Fruit fly (Drosophila melanogaster) whole organism, prepupa: Measurements from ENCODE around the gene Eip78C.

Source experiments
- Blimp-1 ChIP-seq: fragments of 200-800 bp; sonication (Bioruptor generic); optimal IDR thresholded peaks from 3 replicates; lab custom pipeline; 2017; ENCODE audit warnings: missing biosample characterization, missing genetic modification characterization, mild to moderate bottlenecking, moderate library complexity, missing genetic modification reagents
- CG10669 ChIP-seq: fragments of 200-800 bp; sonication (Bioruptor generic); optimal IDR thresholded peaks from 3 replicates; lab custom pipeline; 2018; ENCODE audit warnings: missing biosample characterization, mild to moderate bottlenecking, missing genetic modification characterization, moderate library complexity
- CG11294 ChIP-seq: fragments of 200-800 bp; sonication (Bioruptor generic); IDR thresholded peaks from 2 replicates; pipeline ENCODE4 v1.3.6; 2022; ENCODE audit warnings: missing biosample characterization, missing genetic modification characterization
- CG11902 ChIP-seq: fragments of 200-800 bp; sonication (Bioruptor generic); optimal IDR thresholded peaks from 3 replicates; lab custom pipeline; 2016; ENCODE audit warnings: missing biosample characterization, missing genetic modification characterization
- CG1621 ChIP-seq: fragments of 200-800 bp; sonication (Bioruptor generic); optimal IDR thresholded peaks from 3 replicates; lab custom pipeline; 2018; ENCODE audit warnings: missing biosample characterization, mild to moderate bottlenecking, missing genetic modification characterization
- CG16779 ChIP-seq: fragments of 200-800 bp; sonication (Bioruptor generic); optimal IDR thresholded peaks from 3 replicates; lab custom pipeline; 2017; ENCODE audit warnings: missing biosample characterization, mild to moderate bottlenecking, missing genetic modification characterization
- CG32006 ChIP-seq: fragments of 200-800 bp; sonication (Bioruptor generic); optimal IDR thresholded peaks from 3 replicates; lab custom pipeline; 2017; ENCODE audit warnings: missing biosample characterization, mild to moderate bottlenecking, missing genetic modification characterization
- CG34406 ChIP-seq: fragments of 200-800 bp; sonication (Bioruptor generic); optimal IDR thresholded peaks from 3 replicates; lab custom pipeline; 2016; ENCODE audit warnings: missing biosample characterization, missing genetic modification characterization
- CG3919 ChIP-seq: fragments of 200-800 bp; sonication (Bioruptor generic); optimal IDR thresholded peaks from 3 replicates; lab custom pipeline; 2016; ENCODE audit warnings: missing biosample characterization, missing genetic modification characterization
- CG6276 ChIP-seq: fragments of 200-800 bp; sonication (Bioruptor generic); optimal IDR thresholded peaks from 2 replicates; lab custom pipeline; 2017; ENCODE audit warnings: missing biosample characterization, mild to moderate bottlenecking, missing genetic modification characterization
- CG6808 ChIP-seq: fragments of 200-800 bp; sonication (Bioruptor generic); optimal IDR thresholded peaks from 3 replicates; lab custom pipeline; 2017; ENCODE audit warnings: missing biosample characterization, missing genetic modification characterization, mild to moderate bottlenecking, moderate library complexity, missing genetic modification reagents
- CG8119 ChIP-seq: fragments of 200-800 bp; sonication (Bioruptor generic); IDR thresholded peaks from 3 replicates; pipeline ENCODE4 v1.3.6; 2022; ENCODE audit warnings: missing biosample characterization, missing genetic modification characterization
- CG8319 ChIP-seq: fragments of 200-800 bp; sonication (Bioruptor generic); optimal IDR thresholded peaks from 3 replicates; lab custom pipeline; 2016; ENCODE audit warnings: missing biosample characterization, missing genetic modification characterization
- CG8632 ChIP-seq: fragments of 200-800 bp; sonication (Bioruptor generic); optimal IDR thresholded peaks from 3 replicates; lab custom pipeline; 2016; ENCODE audit warnings: missing biosample characterization, missing genetic modification characterization
- CG9139 ChIP-seq: fragments of 200-800 bp; sonication (Bioruptor generic); optimal IDR thresholded peaks from 3 replicates; lab custom pipeline; 2017; ENCODE audit warnings: missing biosample characterization, mild to moderate bottlenecking, missing genetic modification characterization
- Eip75B ChIP-seq: fragments of 200-800 bp; sonication (Bioruptor generic); optimal IDR thresholded peaks from 3 replicates; lab custom pipeline; 2016; ENCODE audit warnings: missing biosample characterization, missing genetic modification characterization
- Eip78C ChIP-seq: fragments of 200-800 bp; sonication (Bioruptor generic); peaks from one replicate; lab custom pipeline; 2016; ENCODE audit warnings: missing biosample characterization, missing genetic modification characterization
- Eip93F ChIP-seq: fragments of 200-800 bp; sonication (Bioruptor generic); optimal IDR thresholded peaks from 2 replicates; lab custom pipeline; 2016; ENCODE audit warnings: missing biosample characterization, mild to moderate bottlenecking, missing genetic modification characterization
- Ets21C ChIP-seq: fragments of 200-800 bp; sonication (Bioruptor generic); optimal IDR thresholded peaks from 3 replicates; lab custom pipeline; 2016; ENCODE audit warnings: missing biosample characterization, missing genetic modification characterization
- Ets96B ChIP-seq: fragments of 200-800 bp; optimal IDR thresholded peaks from 2 replicates; lab custom pipeline; 2019; ENCODE audit warnings: missing biosample characterization, mild to moderate bottlenecking, missing genetic modification characterization, moderate library complexity
- Hr4 ChIP-seq: fragments of 200-800 bp; sonication (Bioruptor generic); optimal IDR thresholded peaks from 3 replicates; lab custom pipeline; 2016; ENCODE audit warnings: missing biosample characterization, missing genetic modification characterization
- OdsH ChIP-seq: fragments of 200-800 bp; sonication (Bioruptor generic); optimal IDR thresholded peaks from 3 replicates; lab custom pipeline; 2016; ENCODE audit warnings: missing biosample characterization, missing genetic modification characterization
- Smox ChIP-seq: fragments of 200-800 bp; sonication (Bioruptor generic); optimal IDR thresholded peaks from 3 replicates; lab custom pipeline; 2016; ENCODE audit warnings: missing biosample characterization, missing genetic modification characterization
- Sox102F ChIP-seq: fragments of 200-800 bp; sonication (Bioruptor generic); optimal IDR thresholded peaks from 2 replicates; lab custom pipeline; 2016; ENCODE audit warnings: missing biosample characterization, mild to moderate bottlenecking, missing genetic modification characterization
- Sox14 ChIP-seq: fragments of 200-800 bp; sonication (Bioruptor generic); optimal IDR thresholded peaks from 3 replicates; lab custom pipeline; 2016; ENCODE audit warnings: missing biosample characterization, missing genetic modification characterization
- achi ChIP-seq: fragments of 200-800 bp; sonication (Bioruptor generic); optimal IDR thresholded peaks from 3 replicates; lab custom pipeline; 2016; ENCODE audit warnings: missing biosample characterization, missing genetic modification characterization
- acj6 ChIP-seq: fragments of 200-800 bp; sonication (Bioruptor generic); optimal IDR thresholded peaks from 3 replicates; lab custom pipeline; 2016; ENCODE audit warnings: missing biosample characterization, missing genetic modification characterization
- cyc ChIP-seq: fragments of 200-800 bp; sonication (Bioruptor generic); optimal IDR thresholded peaks from 3 replicates; lab custom pipeline; 2016; ENCODE audit warnings: missing biosample characterization, missing genetic modification characterization
- dsx ChIP-seq: fragments of 200-800 bp; optimal IDR thresholded peaks from 3 replicates; lab custom pipeline; 2019; ENCODE audit warnings: missing biosample characterization, mild to moderate bottlenecking, missing genetic modification characterization, moderate library complexity; ENCODE audit not compliant: poor library complexity, severe bottlenecking
- eg ChIP-seq: fragments of 200-800 bp; sonication (Bioruptor generic); IDR thresholded peaks from 3 replicates; pipeline ENCODE4 v1.3.6; 2022; ENCODE audit warnings: missing biosample characterization, missing genetic modification characterization
- esn ChIP-seq: fragments of 200-800 bp; sonication (Bioruptor generic); optimal IDR thresholded peaks from 2 replicates; lab custom pipeline; 2016; ENCODE audit warnings: missing biosample characterization, mild to moderate bottlenecking, missing genetic modification characterization, moderate library complexity
- fd59A ChIP-seq: fragments of 200-800 bp; sonication (Bioruptor generic); optimal IDR thresholded peaks from 2 replicates; lab custom pipeline; 2017; ENCODE audit warnings: missing biosample characterization, mild to moderate bottlenecking, missing genetic modification characterization, missing genetic modification reagents
- fd85E ChIP-seq: fragments of 200-800 bp; sonication (Bioruptor generic); optimal IDR thresholded peaks from 3 replicates; lab custom pipeline; 2016; ENCODE audit warnings: missing biosample characterization, missing genetic modification characterization
- fkh ChIP-seq: fragments of 200-800 bp; sonication (Bioruptor generic); optimal IDR thresholded peaks from 3 replicates; lab custom pipeline; 2017; ENCODE audit warnings: missing biosample characterization, mild to moderate bottlenecking, missing genetic modification characterization, moderate library complexity
- lz ChIP-seq: fragments of 200-800 bp; sonication (Bioruptor generic); optimal IDR thresholded peaks from 3 replicates; lab custom pipeline; 2016; ENCODE audit warnings: missing biosample characterization, missing genetic modification characterization
- net ChIP-seq: fragments of 200-800 bp; sonication (Bioruptor generic); optimal IDR thresholded peaks from 3 replicates; lab custom pipeline; 2016; ENCODE audit warnings: missing biosample characterization, missing genetic modification characterization
- pdm3 ChIP-seq: fragments of 200-800 bp; sonication (Bioruptor generic); optimal IDR thresholded peaks from 3 replicates; lab custom pipeline; 2016; ENCODE audit warnings: missing biosample characterization, missing genetic modification characterization
- salr ChIP-seq, 2 experiments: fragments of 200-800 bp; sonication (Bioruptor generic); optimal IDR thresholded peaks; 3 replicates each; lab custom pipeline; 2016 to 2018; ENCODE audit warnings: missing biosample characterization in 2 of 2, missing genetic modification characterization in 2 of 2, mild to moderate bottlenecking in 1 of 2
- spab ChIP-seq: fragments of 200-800 bp; sonication (Bioruptor generic); optimal IDR thresholded peaks from 2 replicates; lab custom pipeline; 2017; ENCODE audit warnings: missing biosample characterization, mild to moderate bottlenecking, missing genetic modification characterization, missing genetic modification reagents
- ss ChIP-seq, 2 experiments: fragments of 200-800 bp; sonication (Bioruptor generic); optimal IDR thresholded peaks; 2 replicates in 1 of 2; 3 replicates in 1 of 2; lab custom pipeline; 2017 to 2018; ENCODE audit warnings: mild to moderate bottlenecking in 2 of 2, missing biosample characterization in 2 of 2, missing genetic modification characterization in 2 of 2, moderate library complexity in 1 of 2
- svp ChIP-seq: fragments of 200-800 bp; sonication (Bioruptor generic); peaks from one replicate; lab custom pipeline; 2016; ENCODE audit warnings: missing biosample characterization, missing genetic modification characterization
- topi ChIP-seq: fragments of 200-800 bp; sonication (Bioruptor generic); optimal IDR thresholded peaks from 3 replicates; lab custom pipeline; 2016; ENCODE audit warnings: missing biosample characterization, missing genetic modification characterization
- vri ChIP-seq: fragments of 200-800 bp; sonication (Bioruptor generic); optimal IDR thresholded peaks from 3 replicates; lab custom pipeline; 2016; ENCODE audit warnings: missing biosample characterization, mild to moderate bottlenecking, missing genetic modification characterization

The Eip78C gene

DNA sequence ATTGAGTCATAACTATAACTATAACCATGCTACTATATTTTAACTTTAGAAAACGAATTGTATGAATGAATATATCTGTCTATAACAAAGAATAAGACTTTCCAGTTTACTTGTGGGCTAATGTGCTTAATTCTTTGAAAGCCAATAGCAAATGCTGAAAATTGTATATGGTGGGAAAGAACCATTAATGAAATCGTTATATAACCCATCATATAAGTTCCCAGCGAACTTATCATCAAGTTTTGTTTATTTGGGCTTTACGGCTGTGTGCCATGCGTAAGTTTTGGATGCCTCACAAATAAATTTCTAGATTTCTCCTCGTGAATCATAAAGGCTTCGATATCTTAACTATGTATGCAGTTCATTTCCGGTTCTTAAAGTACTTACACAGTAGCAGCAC is 57.4 kb downstream of the Eip78C start:
- TF ChIP-seq CG8632 (GFP tag; lab: Kevin White, UChicago) (no peak), acj6 (GFP tag; lab: Kevin White, UChicago) (no peak), net (GFP tag; lab: Kevin White, UChicago) (no peak), fkh (GFP tag; lab: Kevin White, UChicago) (no peak), pdm3 (no peak), ss (GFP tag; optimal IDR thresholded peaks at IDR 0.05; lab: Kevin White, UChicago) (no peak), CG9139 (GFP tag; lab: Kevin White, UChicago) (no peak), CG8319 (GFP tag; lab: Kevin White, UChicago) (no peak), OdsH (no peak)

DNA sequence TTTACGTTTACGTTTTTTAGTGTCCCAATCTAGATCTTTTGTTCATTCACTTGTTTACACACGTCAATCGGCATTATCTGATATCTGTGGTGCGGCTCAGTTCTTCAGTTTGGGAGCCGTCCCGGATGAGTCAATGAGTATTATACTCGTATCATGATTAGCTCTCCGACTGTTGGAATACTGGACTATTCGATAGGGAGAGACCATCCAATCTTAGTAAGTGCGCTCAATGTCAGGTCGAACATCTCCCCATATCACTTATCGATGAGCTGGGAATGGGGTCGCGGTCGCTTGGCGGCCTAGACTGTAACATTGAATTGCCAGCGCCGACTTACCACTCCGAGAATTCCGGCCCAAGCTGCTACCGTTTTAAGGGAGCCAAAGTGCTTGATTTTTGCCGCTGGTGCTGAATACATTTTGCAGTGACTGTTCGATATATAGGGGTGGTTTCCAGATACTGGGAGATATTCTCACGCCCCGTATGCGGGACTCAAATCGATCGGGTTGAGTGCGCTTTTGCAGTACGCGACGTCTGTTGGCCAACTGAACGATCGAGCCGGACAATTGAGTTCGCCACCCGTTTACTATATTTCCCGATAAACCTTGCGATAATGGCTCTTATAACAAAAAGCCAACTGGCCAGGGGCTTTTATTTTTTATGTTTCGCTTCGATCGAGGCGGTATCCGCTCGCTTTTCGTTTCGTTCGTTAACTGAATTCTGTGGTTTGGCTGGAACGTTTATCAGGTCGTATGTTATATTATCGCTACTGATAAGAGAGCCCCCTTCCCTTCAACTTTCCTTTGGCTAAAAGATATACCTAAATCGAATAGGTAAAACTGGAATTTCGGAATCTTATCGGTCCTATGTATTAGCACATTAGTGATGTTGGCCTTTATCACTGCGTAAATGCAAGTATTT is 58.6 kb downstream of the Eip78C start:
- no peak for TF ChIP-seq CG8119 (GFP tag; lab: Robert Waterston, UW)
- TF ChIP-seq fkh (GFP tag; lab: Kevin White, UChicago): peak; percentile 35
- peak; percentile 55 for TF ChIP-seq Eip78C (GFP tag; lab: Kevin White, UChicago)
- TF ChIP-seq Eip93F (GFP tag; lab: Kevin White, UChicago): peak; percentile 37
- peak; percentile 81 for TF ChIP-seq vri (GFP tag; lab: Kevin White, UChicago)

DNA sequence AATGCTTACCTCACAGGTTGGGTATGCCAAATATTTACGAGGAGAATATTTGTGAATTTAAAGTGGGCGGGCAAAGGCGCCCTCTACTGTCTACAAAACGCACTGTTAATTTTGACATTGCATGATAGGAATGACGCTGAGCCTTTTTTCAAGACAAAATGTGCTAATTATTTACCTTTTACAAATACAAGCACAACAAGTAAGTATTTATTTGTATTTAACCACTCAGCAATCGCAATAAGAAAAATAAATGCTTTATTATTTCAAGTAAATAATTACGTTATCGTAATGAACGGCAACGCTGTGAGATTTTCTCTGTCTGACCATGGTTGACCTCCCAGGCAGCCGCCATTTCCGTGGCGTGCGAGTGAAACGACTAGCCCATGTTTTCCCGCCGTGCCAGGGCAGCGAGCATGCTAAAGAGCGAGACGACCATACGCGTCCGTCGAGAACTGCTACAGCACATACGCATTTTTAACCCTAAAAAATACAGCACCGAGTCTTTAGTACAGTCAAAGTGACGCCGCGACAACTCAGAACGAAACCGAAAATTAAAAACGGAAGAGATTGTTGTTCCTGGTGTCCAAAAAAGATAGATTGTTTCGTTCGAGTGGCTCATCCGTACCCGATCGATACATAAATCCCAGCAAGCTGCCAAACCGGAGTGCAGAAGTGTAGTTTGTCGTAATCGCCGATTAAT is 59.4 kb downstream of the Eip78C start, which contains the start of the genes CG12974 and pzg:
Gene CG12974 (minus strand): TSS at position 324 of the 700 bp plus-strand sequence.
Gene pzg (plus strand): TSS at position 461 of the 700 bp plus-strand sequence.
- TF ChIP-seq fd85E (GFP tag; lab: Kevin White, UChicago) (peak; percentile 49), lz (GFP tag; lab: Kevin White, UChicago) (peak; percentile 63), cyc (GFP tag; lab: Kevin White, UChicago) (peak; percentile 69), CG34406 (GFP tag; lab: Kevin White, UChicago) (peak; percentile 15), dsx (GFP tag; lab: Kevin White, UChicago) (peak; percentile 4), CG9139 (GFP tag; lab: Kevin White, UChicago) (peak; percentile 11), salr (GFP tag; optimal IDR thresholded peaks at IDR 0.05; lab: Kevin White, UChicago) (peak in 1 of 2 experiments; percentile 32), Eip75B (peak; percentile 44), acj6 (GFP tag; lab: Kevin White, UChicago) (peak; percentile 48), CG1621 (peak; percentile 65), Smox (GFP tag; lab: Kevin White, UChicago) (peak; percentile 44), CG6276 (no peak), svp (GFP tag; lab: Kevin White, UChicago) (peak; percentile 93), eg (peak; percentile 66), Sox102F (peak; percentile 16), Ets96B (tag; lab: Kevin White, UChicago) (peak; percentile 17), fd59A (GFP tag; lab: Kevin White, UChicago) (no peak), CG10669 (GFP tag; lab: Kevin White, UChicago) (peak; percentile 33), Sox14 (GFP tag; lab: Kevin White, UChicago) (peak; percentile 70), pdm3 (peak; percentile 61), Blimp-1 (peak; percentile 56), CG11902 (GFP tag; lab: Kevin White, UChicago) (peak; percentile 54), CG6808 (GFP tag; lab: Kevin White, UChicago) (no peak), topi (peak; percentile 70), achi (GFP tag; lab: Kevin White, UChicago) (peak; percentile 50), CG3919 (GFP tag; lab: Kevin White, UChicago) (peak; percentile 66), Ets21C (GFP tag; lab: Kevin White, UChicago) (peak; percentile 64), Eip78C (GFP tag; lab: Kevin White, UChicago) (peak; percentile 94), Hr4 (GFP tag; lab: Kevin White, UChicago) (peak; percentile 47), spab (GFP tag; lab: Kevin White, UChicago) (no peak), CG16779 (tag; lab: Kevin White, UChicago) (no peak), CG32006 (GFP tag; lab: Kevin White, UChicago) (peak; percentile 46), Eip93F (GFP tag; lab: Kevin White, UChicago) (no peak), esn (GFP tag; lab: Kevin White, UChicago) (peak; percentile 67), CG8632 (GFP tag; lab: Kevin White, UChicago) (peak; percentile 27), fkh (GFP tag; lab: Kevin White, UChicago) (peak; percentile 70), CG11294 (GFP tag; lab: Robert Waterston, UW) (no peak)
